Fruit fly (Drosophila melanogaster) whole organism, pupa: ENCODE measurements around the gene gro.

ENCODE experiments used
- CG10348 ChIP-seq: fragments of 200-800 bp; sonication (Bioruptor generic); IDR thresholded peaks from 2 replicates; pipeline ENCODE4 v1.3.6; 2022; ENCODE audit warnings: missing biosample characterization, missing genetic modification characterization
- CG15710 ChIP-seq: fragments of 200-800 bp; sonication (Bioruptor generic); optimal IDR thresholded peaks from 2 replicates; lab custom pipeline; 2018; ENCODE audit warnings: missing biosample characterization, mild to moderate bottlenecking, missing genetic modification characterization, moderate library complexity
- D1 ChIP-seq: fragments of 200-800 bp; sonication (Bioruptor generic); optimal IDR thresholded peaks from 2 replicates; lab custom pipeline; 2018; ENCODE audit warnings: missing biosample characterization, mild to moderate bottlenecking, missing genetic modification characterization, moderate library complexity
- fd96Ca ChIP-seq: fragments of 200-800 bp; sonication (Bioruptor generic); IDR thresholded peaks from 3 replicates; pipeline ENCODE4 v1.3.6; 2022; ENCODE audit warnings: missing biosample characterization, missing genetic modification characterization

DNA sequence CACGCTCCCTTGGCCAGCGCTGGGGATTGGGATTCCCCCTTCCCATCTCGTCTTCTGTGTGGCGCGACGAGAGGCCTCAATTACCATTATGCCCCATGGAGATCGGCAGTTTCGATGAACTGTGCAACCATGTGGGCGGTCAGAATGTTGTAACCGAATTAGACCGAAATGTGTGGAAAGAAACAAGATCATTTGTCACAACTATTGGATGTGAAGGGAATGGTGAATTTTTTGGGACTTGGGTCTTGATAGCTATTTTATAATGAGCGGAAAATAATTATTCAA lies 27.9 kb upstream of the gro start:
- TF ChIP-seq fd96Ca = no peak
- no peak for TF ChIP-seq D1
- no peak for TF ChIP-seq CG15710
- TF ChIP-seq CG10348 (GFP tag; lab: Robert Waterston, UW) = no peak
